Worm (Caenorhabditis elegans) whole organism, L3 larva: ENCODE measurements around the gene cest-2.1.

ENCODE experiments used
- R02D3.7 ChIP-seq: fragments of 150-350 bp; optimal IDR thresholded peaks from 2 replicates; lab custom pipeline; 2014; ENCODE audit warnings: missing biosample characterization, missing genetic modification characterization
- ZK546.5 ChIP-seq: sonication (generic microtip); optimal IDR thresholded peaks from 2 replicates; lab custom pipeline; 2017; ENCODE audit warnings: missing biosample characterization, missing genetic modification characterization
- aly-2 ChIP-seq: fragments of 150-350 bp; optimal IDR thresholded peaks from 2 replicates; lab custom pipeline; 2014; ENCODE audit warnings: missing biosample characterization, missing genetic modification characterization
- ceh-16 ChIP-seq: sonication (generic microtip); optimal IDR thresholded peaks from 2 replicates; lab custom pipeline; 2017; ENCODE audit warnings: missing biosample characterization, missing genetic modification characterization
- ceh-28 ChIP-seq: fragments of 150-350 bp; optimal IDR thresholded peaks from 2 replicates; lab custom pipeline; 2014; ENCODE audit warnings: missing biosample characterization, missing genetic modification reagents, missing genetic modification characterization
- ceh-82 ChIP-seq: fragments of 150-350 bp; optimal IDR thresholded peaks from 2 replicates; lab custom pipeline; 2014; ENCODE audit warnings: missing biosample characterization, missing genetic modification characterization
- daf-12 ChIP-seq: fragments of 150-350 bp; optimal IDR thresholded peaks from 2 replicates; lab custom pipeline; 2014; ENCODE audit warnings: missing biosample characterization, missing genetic modification reagents, missing genetic modification characterization
- egl-5 ChIP-seq: fragments of 150-350 bp; optimal IDR thresholded peaks from 2 replicates; lab custom pipeline; 2017; ENCODE audit warnings: missing biosample characterization, missing genetic modification reagents, missing genetic modification characterization, inconsistent platforms
- elt-1 ChIP-seq: fragments of 150-350 bp; optimal IDR thresholded peaks from 2 replicates; lab custom pipeline; 2014; ENCODE audit warnings: missing biosample characterization, missing genetic modification characterization
- elt-2 ChIP-seq: sonication (generic microtip); optimal IDR thresholded peaks from 2 replicates; lab custom pipeline; 2016; ENCODE audit warnings: missing genetic modification reagents, mild to moderate bottlenecking, missing genetic modification characterization, missing compliant biosample characterization
- elt-3 ChIP-seq, 3 experiments: fragments of 150-350 bp in 1 of 3; sonication (generic microtip) in 2 of 3; optimal IDR thresholded peaks; 2 replicates in 2 of 3; 4 replicates in 1 of 3; lab custom pipeline; 2014 to 2017; ENCODE audit warnings: missing biosample characterization in 3 of 3, missing genetic modification characterization in 3 of 3
- fkh-10 ChIP-seq: sonication (generic microtip); optimal IDR thresholded peaks from 2 replicates; lab custom pipeline; 2017; ENCODE audit warnings: missing biosample characterization, missing genetic modification reagents, missing genetic modification characterization
- fkh-2 ChIP-seq: fragments of 150-350 bp; optimal IDR thresholded peaks from 2 replicates; lab custom pipeline; 2014; ENCODE audit warnings: missing biosample characterization, missing genetic modification reagents, missing genetic modification characterization
- fos-1 ChIP-seq: fragments of 150-350 bp; optimal IDR thresholded peaks from 2 replicates; lab custom pipeline; 2014; ENCODE audit warnings: missing biosample characterization, missing genetic modification characterization
- hmg-11 ChIP-seq: sonication (generic microtip); optimal IDR thresholded peaks from 2 replicates; lab custom pipeline; 2016; ENCODE audit warnings: missing genetic modification characterization, missing compliant biosample characterization
- jun-1 ChIP-seq: fragments of 150-350 bp; optimal IDR thresholded peaks from 2 replicates; lab custom pipeline; 2014; ENCODE audit warnings: missing biosample characterization, missing genetic modification reagents, missing genetic modification characterization
- lin-39 ChIP-seq: fragments of 150-350 bp; optimal IDR thresholded peaks from 2 replicates; lab custom pipeline; 2018; ENCODE audit warnings: missing biosample characterization, missing genetic modification reagents, missing genetic modification characterization
- lsy-12 ChIP-seq: sonication (generic microtip); optimal IDR thresholded peaks from 2 replicates; lab custom pipeline; 2016; ENCODE audit warnings: mild to moderate bottlenecking, missing genetic modification characterization, missing compliant biosample characterization
- mdl-1 ChIP-seq: fragments of 150-350 bp; optimal IDR thresholded peaks from 2 replicates; lab custom pipeline; 2014; ENCODE audit warnings: missing biosample characterization, missing genetic modification characterization
- nfya-1 ChIP-seq: sonication (generic microtip); optimal IDR thresholded peaks from 2 replicates; lab custom pipeline; 2017; ENCODE audit warnings: missing genetic modification characterization, mild to moderate bottlenecking, missing compliant biosample characterization, antibody characterized with exemption, moderate library complexity; ENCODE audit not compliant: insufficient read depth
- nhr-23 ChIP-seq: fragments of 150-350 bp; optimal IDR thresholded peaks from 2 replicates; lab custom pipeline; 2014; ENCODE audit warnings: missing biosample characterization, missing genetic modification reagents, missing genetic modification characterization
- nhr-237 ChIP-seq: fragments of 150-350 bp; optimal IDR thresholded peaks from 2 replicates; lab custom pipeline; 2014; ENCODE audit warnings: missing biosample characterization, missing genetic modification characterization
- nhr-28 ChIP-seq: fragments of 150-350 bp; optimal IDR thresholded peaks from 2 replicates; lab custom pipeline; 2014; ENCODE audit warnings: missing biosample characterization, missing genetic modification characterization
- nhr-67 ChIP-seq: fragments of 150-350 bp; optimal IDR thresholded peaks from 2 replicates; lab custom pipeline; 2014; ENCODE audit warnings: missing biosample characterization, missing genetic modification characterization
- nhr-76 ChIP-seq: fragments of 150-350 bp; sonication (generic microtip); optimal IDR thresholded peaks from 5 replicates; lab custom pipeline; 2014; ENCODE audit warnings: missing biosample characterization, missing genetic modification characterization
- pha-4 ChIP-seq: fragments of 150-350 bp; optimal IDR thresholded peaks from 2 replicates; lab custom pipeline; 2014; ENCODE audit warnings: missing biosample characterization, missing genetic modification reagents, missing genetic modification characterization
- pqm-1 ChIP-seq: fragments of 150-350 bp; optimal IDR thresholded peaks from 2 replicates; lab custom pipeline; 2017; ENCODE audit warnings: missing biosample characterization, missing genetic modification characterization, inconsistent platforms
- sea-2 ChIP-seq: fragments of 150-350 bp; sonication (generic microtip); optimal IDR thresholded peaks from 4 replicates; lab custom pipeline; 2014; ENCODE audit warnings: missing biosample characterization, missing genetic modification reagents, missing genetic modification characterization
- skn-1 ChIP-seq: fragments of 150-350 bp; optimal IDR thresholded peaks from 2 replicates; lab custom pipeline; 2014; ENCODE audit warnings: missing biosample characterization, missing genetic modification characterization
- tbx-2 ChIP-seq: sonication (generic microtip); optimal IDR thresholded peaks from 2 replicates; lab custom pipeline; 2016; ENCODE audit warnings: mild to moderate bottlenecking, missing genetic modification characterization, missing compliant biosample characterization
- unc-39 ChIP-seq: sonication (generic microtip); optimal IDR thresholded peaks from 4 replicates; lab custom pipeline; 2017; ENCODE audit warnings: missing biosample characterization, missing genetic modification characterization
- unc-62 ChIP-seq: fragments of 150-350 bp; sonication (generic microtip); optimal IDR thresholded peaks from 4 replicates; lab custom pipeline; 2014; ENCODE audit warnings: missing biosample characterization, missing genetic modification reagents, missing genetic modification characterization
- ztf-11 ChIP-seq: fragments of 150-350 bp; optimal IDR thresholded peaks from 2 replicates; lab custom pipeline; 2014; ENCODE audit warnings: missing biosample characterization, missing genetic modification characterization
- ztf-4 ChIP-seq: fragments of 150-350 bp; optimal IDR thresholded peaks from 2 replicates; lab custom pipeline; 2014; ENCODE audit warnings: missing biosample characterization, missing genetic modification characterization

Gene cest-2.1

ce11 chrV:14136152-14136551, 35.1 kb downstream of the cest-2.1 start (continued):
- TF ChIP-seq aly-2 (no peak), pqm-1 (no peak), sea-2 (GFP tag; lab: Kevin White, UChicago) (no peak), nhr-23 (peak; percentile 90), nhr-76 (no peak)
- TF ChIP-seq, all 47 proteins: peak for 17

ce11 chrV:14134757-14135441, 36.4 kb downstream of the cest-2.1 start:
- TF ChIP-seq egl-5 (no peak), pha-4 (tag; lab: Kevin White, UChicago) (peak; percentile 10), ztf-4 (tag; lab: Kevin White, UChicago) (no peak), pqm-1 (peak; percentile 85), elt-2 (tag; lab: Kevin White, UChicago) (peak; percentile 78), R02D3.7 (no peak)

DNA sequence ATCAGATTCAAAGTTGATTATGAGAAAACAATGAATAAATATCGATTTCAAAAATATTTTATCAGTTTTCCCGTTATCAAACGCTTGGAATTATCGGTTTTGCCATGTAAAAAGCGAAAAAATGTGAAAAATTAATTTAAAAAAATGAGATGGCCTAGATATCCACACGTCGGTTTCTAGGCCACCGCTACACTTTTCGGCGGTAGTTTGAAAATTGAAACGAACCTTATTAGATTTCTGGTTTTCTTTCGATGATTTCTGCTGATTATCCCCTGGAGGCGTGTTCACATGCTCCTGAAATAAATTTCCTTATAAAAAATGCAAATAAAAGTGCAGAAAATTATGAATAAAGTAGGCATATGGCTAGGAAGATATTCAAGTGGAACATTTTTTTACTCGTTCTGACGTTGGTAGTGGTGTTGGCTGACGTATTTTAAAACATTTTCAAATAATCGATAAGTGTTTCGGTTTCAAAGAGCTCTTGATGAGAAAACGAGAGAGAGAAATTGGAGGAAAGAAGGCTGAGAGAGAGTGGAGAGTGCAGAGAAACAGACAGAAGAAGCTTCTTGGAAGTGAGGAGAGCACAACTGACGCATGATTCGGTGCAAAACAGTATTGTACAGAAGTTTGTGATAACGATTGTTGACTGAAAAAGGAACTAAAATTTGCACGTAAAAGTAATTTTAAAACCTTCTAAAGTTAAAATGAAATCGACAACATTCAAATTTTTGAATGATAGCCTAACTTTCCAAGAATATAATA, 38.1 kb downstream of the cest-2.1 start:
- TF ChIP-seq ZK546.5 (tag; lab: Kevin White, UChicago) (no peak), elt-2 (tag; lab: Kevin White, UChicago) (peak; percentile 39), hmg-11 (tag; lab: Kevin White, UChicago) (no peak), fkh-10 (no peak), ztf-11 (tag; lab: Kevin White, UChicago) (no peak), ceh-28 (tag; lab: Kevin White, UChicago) (peak; percentile 38), sea-2 (GFP tag; lab: Kevin White, UChicago) (no peak), fos-1 (tag; lab: Kevin White, UChicago) (no peak), ceh-16 (tag; lab: Kevin White, UChicago) (no peak), ceh-82 (tag; lab: Kevin White, UChicago) (no peak), nfya-1 (tag; lab: Kevin White, UChicago) (peak; percentile 22), nhr-237 (tag; lab: Kevin White, UChicago) (no peak), nhr-67 (tag; lab: Kevin White, UChicago) (no peak), skn-1 (tag; lab: Kevin White, UChicago) (no peak), jun-1 (tag; lab: Kevin White, UChicago) (no peak), lsy-12 (tag; lab: Kevin White, UChicago) (no peak), daf-12 (tag; lab: Kevin White, UChicago) (no peak), pqm-1 (peak; percentile 31)

- no peak for TF ChIP-seq nhr-28 (tag; lab: Kevin White, UChicago)
- TF ChIP-seq, all 47 proteins: peak for 0
These were observed 41.1 kb downstream of the cest-2.1 start for ce11 chrV:14130226-14130625.

DNA sequence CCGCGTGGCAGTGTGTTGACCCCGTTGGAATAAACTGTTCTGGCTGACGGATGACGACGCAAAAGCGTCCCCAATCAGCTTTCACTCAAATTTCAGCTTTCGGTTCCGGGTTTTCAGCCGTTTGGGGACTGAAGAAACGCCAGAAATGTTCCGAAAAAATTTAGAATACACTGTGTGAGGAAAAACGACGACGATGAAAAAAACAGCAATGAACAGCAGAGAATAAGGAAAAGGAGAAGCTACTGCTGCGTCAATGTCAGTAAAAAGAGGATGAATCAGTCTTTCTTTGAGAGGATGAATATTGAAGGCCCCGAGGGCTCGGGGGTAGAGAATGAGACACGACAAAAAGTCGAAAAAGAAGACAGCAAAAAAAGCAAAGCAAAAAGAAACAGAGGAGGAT, 42.4 kb downstream of the cest-2.1 start:
- TF ChIP-seq pqm-1 (no peak), fkh-2 (tag; lab: Kevin White, UChicago) (no peak), elt-1 (tag; lab: Kevin White, UChicago) (no peak), elt-3 (tag; optimal IDR thresholded peaks at IDR 0.05; lab: Kevin White, UChicago) (no peak), unc-62 (no peak), tbx-2 (no peak), lin-39 (tag; lab: Kevin White, UChicago) (no peak), nhr-23 (no peak), mdl-1 (no peak), ceh-28 (tag; lab: Kevin White, UChicago) (no peak), pha-4 (tag; lab: Kevin White, UChicago) (no peak), ztf-4 (tag; lab: Kevin White, UChicago) (no peak), lsy-12 (tag; lab: Kevin White, UChicago) (no peak), fkh-10 (no peak), unc-39 (tag; lab: Kevin White, UChicago) (no peak), ztf-11 (tag; lab: Kevin White, UChicago) (no peak), ZK546.5 (tag; lab: Kevin White, UChicago) (no peak)
